Worm (Caenorhabditis elegans): ENCODE data around the gene ZK675.4.

- no peak for TF ChIP-seq nfya-2 (GFP tag; IDR thresholded peaks at IDR 0.05)
- no peak for TF ChIP-seq fkh-3 (tag; optimal IDR thresholded peaks at IDR 0.05)
- TF ChIP-seq ZK185.1 (tag; optimal IDR thresholded peaks at IDR 0.05; ENCODE audit: poor library complexity, severe bottlenecking): no peak
- TF ChIP-seq F10E7.11 (tag; optimal IDR thresholded peaks at IDR 0.05): no peak
- TF ChIP-seq efl-1 (GFP tag; optimal IDR thresholded peaks at IDR 0.05): no peak
- no peak for TF ChIP-seq ztf-25 (GFP tag; IDR thresholded peaks at IDR 0.05)
- no peak for TF ChIP-seq sea-2 (GFP tag; IDR thresholded peaks at IDR 0.05)
- no peak for TF ChIP-seq unc-62 (GFP tag; optimal IDR thresholded peaks at IDR 0.05)
- no peak for TF ChIP-seq nhr-27 (tag; optimal IDR thresholded peaks at IDR 0.05)
- no peak for TF ChIP-seq Y95B8A.8 (GFP tag; IDR thresholded peaks at IDR 0.05)
- TF ChIP-seq F23B12.7 (tag; optimal IDR thresholded peaks at IDR 0.05; ENCODE audit: insufficient read depth): no peak
- TF ChIP-seq ekl-4 (GFP tag; IDR thresholded peaks at IDR 0.05): no peak
Measured at ce11 chrII:7864207-7864606, 46.9 kb upstream of the ZK675.4 start, which contains the start of gene ostb-1.
